Worm (Caenorhabditis elegans): Measurements from ENCODE around the gene let-754.
A peak's percentile ranks its signal among the peaks of the same experiment; 100 is the strongest.

The let-754 gene

DNA sequence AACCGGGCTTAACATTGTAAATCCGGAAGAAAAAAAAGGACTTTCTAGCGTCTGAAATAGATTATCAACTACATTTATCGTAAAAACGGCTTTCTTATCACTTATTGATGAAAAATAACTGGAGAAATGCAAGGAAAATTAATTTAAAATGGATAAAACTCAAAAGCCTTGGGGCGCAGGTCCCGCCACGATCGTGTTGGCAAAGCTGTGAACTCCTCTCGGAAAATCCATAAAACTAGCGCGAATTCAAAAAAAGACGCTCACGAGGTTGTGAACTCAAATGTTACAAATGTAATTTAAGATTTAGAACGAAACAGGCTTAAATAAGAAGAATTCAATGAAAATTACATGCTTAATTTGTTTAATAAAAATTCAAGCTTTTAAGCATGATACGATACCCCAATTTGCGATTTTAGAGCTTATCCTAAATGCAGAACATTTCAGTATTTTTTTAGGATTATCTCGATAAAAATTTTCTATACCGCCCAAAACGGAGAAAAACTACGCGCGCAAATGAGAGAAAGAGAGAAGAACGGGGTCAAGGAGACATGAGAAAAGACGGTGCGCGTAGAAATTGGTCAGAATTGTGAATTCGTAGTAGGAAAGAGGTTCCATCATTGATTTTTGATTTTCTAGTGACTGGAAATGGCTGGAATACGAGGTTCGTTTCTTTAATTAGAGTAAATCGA, 887 bp downstream of the let-754 start, which contains the start of gene C29E4.15:
Gene C29E4.15, plus strand, starts transcription at position 547 of the 689 bp plus-strand sequence.
- TF ChIP-seq ztf-11 (tag; optimal IDR thresholded peaks at IDR 0.05) (no peak), hmg-11 (tag; optimal IDR thresholded peaks at IDR 0.05) (peak; percentile 19), egl-5 (tag; optimal IDR thresholded peaks at IDR 0.05) (peak; percentile 21), nhr-43 (tag; optimal IDR thresholded peaks at IDR 0.05; ENCODE audit: poor library complexity, severe bottlenecking) (no peak), unc-39 (tag; optimal IDR thresholded peaks at IDR 0.05) (no peak), fkh-10 (GFP tag; optimal IDR thresholded peaks at IDR 0.05) (no peak), nfya-1 (tag; optimal IDR thresholded peaks at IDR 0.05; ENCODE audit: insufficient read depth) (peak; percentile 68), egl-27 (tag; optimal IDR thresholded peaks at IDR 0.05) (no peak), pqm-1 (tag; optimal IDR thresholded peaks at IDR 0.05) (no peak), lin-39 (tag; optimal IDR thresholded peaks at IDR 0.05) (no peak), nhr-23 (tag; optimal IDR thresholded peaks at IDR 0.05) (no peak), zag-1 (tag; optimal IDR thresholded peaks at IDR 0.05) (no peak), eor-1 (tag; optimal IDR thresholded peaks at IDR 0.05) (no peak), ama-1 (optimal IDR thresholded peaks at IDR 0.05) (no peak), snpc-4 (tag; optimal IDR thresholded peaks at IDR 0.05) (no peak), elt-2 (tag; optimal IDR thresholded peaks at IDR 0.05) (no peak), unc-62 (GFP tag; optimal IDR thresholded peaks at IDR 0.05) (no peak), nhr-67 (tag; optimal IDR thresholded peaks at IDR 0.05) (no peak), ceh-28 (tag; optimal IDR thresholded peaks at IDR 0.05) (no peak), ceh-82 (tag; optimal IDR thresholded peaks at IDR 0.05) (no peak), elt-3 (tag; optimal IDR thresholded peaks at IDR 0.05) (no peak), elt-1 (tag; optimal IDR thresholded peaks at IDR 0.05) (no peak), fkh-2 (tag; optimal IDR thresholded peaks at IDR 0.05) (no peak), ceh-9 (tag; optimal IDR thresholded peaks at IDR 0.05) (no peak), nhr-76 (tag; optimal IDR thresholded peaks at IDR 0.05) (no peak), R02D3.7 (tag; optimal IDR thresholded peaks at IDR 0.05) (no peak), nhr-28 (tag; optimal IDR thresholded peaks at IDR 0.05) (no peak), daf-12 (tag; optimal IDR thresholded peaks at IDR 0.05) (no peak), ceh-16 (tag; optimal IDR thresholded peaks at IDR 0.05) (no peak), tbx-2 (tag; optimal IDR thresholded peaks at IDR 0.05) (no peak), ztf-4 (tag; optimal IDR thresholded peaks at IDR 0.05) (no peak), lsy-12 (tag; optimal IDR thresholded peaks at IDR 0.05) (no peak), pha-4 (tag; optimal IDR thresholded peaks at IDR 0.05) (peak; percentile 32), jun-1 (tag; optimal IDR thresholded peaks at IDR 0.05) (no peak), aly-2 (tag; optimal IDR thresholded peaks at IDR 0.05) (no peak), nhr-77 (tag; optimal IDR thresholded peaks at IDR 0.05) (no peak), ZK546.5 (tag; optimal IDR thresholded peaks at IDR 0.05) (no peak), nhr-237 (tag; optimal IDR thresholded peaks at IDR 0.05) (no peak), mdl-1 (tag; optimal IDR thresholded peaks at IDR 0.05) (no peak), lin-15B (tag; optimal IDR thresholded peaks at IDR 0.05) (peak; percentile 70)

DNA sequence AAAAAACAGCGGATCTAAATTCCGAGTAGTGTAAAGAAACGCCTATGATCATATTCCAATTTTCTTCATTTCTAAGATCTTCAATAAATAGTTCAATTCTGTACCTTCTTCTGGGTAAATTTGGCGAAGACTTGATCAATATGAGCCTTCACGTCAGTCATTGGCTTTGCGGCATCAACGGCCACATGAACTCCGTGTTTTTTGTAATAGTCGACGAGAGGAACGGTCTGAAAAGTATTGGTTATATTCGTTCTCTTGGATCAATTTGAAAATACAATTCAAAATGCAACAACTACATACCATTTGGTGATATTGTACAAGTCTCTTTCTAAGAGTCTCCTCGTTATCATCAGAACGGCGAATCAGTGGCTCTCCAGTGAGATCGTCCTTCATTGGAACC, 2.7 kb downstream of the let-754 start:
- TF ChIP-seq tbx-2 (tag; optimal IDR thresholded peaks at IDR 0.05) (peak; percentile 35), ceh-82 (tag; optimal IDR thresholded peaks at IDR 0.05) (no peak), nhr-43 (tag; optimal IDR thresholded peaks at IDR 0.05; ENCODE audit: poor library complexity, severe bottlenecking) (peak; percentile 91)

DNA sequence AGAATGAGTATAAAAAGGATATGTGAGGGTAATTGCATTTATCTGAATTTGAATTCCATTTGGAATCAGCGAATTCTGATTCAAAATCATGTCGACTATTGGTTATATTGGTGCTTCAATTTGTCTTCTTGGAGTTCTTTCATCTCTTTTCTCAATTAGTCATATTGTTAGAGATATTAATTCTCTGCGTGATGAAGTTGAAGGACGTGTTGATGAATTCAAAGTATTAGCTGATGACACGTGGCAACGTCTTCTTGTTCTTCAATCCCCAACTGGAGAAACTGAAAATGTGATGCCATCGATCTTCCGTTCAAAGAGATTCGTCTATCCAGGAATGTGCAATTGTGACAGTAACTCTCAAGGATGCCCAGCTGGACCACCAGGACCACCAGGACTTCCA, 4.3 kb downstream of the let-754 start, which contains the start of gene col-90:
Gene col-90, plus strand, starts transcription at position 37 of the 400 bp plus-strand sequence.
- TF ChIP-seq nhr-28 (tag; optimal IDR thresholded peaks at IDR 0.05) (no peak), nhr-43 (tag; optimal IDR thresholded peaks at IDR 0.05; ENCODE audit: poor library complexity, severe bottlenecking) (peak; percentile 61), nhr-25 (tag; optimal IDR thresholded peaks at IDR 0.05) (peak; percentile 55)

All from whole organism, L3 larva.